Worm (Caenorhabditis elegans) whole organism, L1 larva: ENCODE measurements around the gene Y22D7AL.4.

Source experiments
- C16A3.4 ChIP-seq: fragments of 150-350 bp; optimal IDR thresholded peaks from 2 replicates; lab custom pipeline; 2014; ENCODE audit warnings: missing biosample characterization, missing genetic modification characterization
- C34B4.2 ChIP-seq: sonication (generic microtip); optimal IDR thresholded peaks from 2 replicates; lab custom pipeline; 2017; ENCODE audit warnings: mild to moderate bottlenecking, missing genetic modification characterization, missing compliant biosample characterization
- F16B12.6 ChIP-seq: fragments of 150-350 bp; optimal IDR thresholded peaks from 2 replicates; lab custom pipeline; 2014; ENCODE audit warnings: missing biosample characterization, missing genetic modification characterization
- Y116A8C.19 ChIP-seq: sonication (generic microtip); optimal IDR thresholded peaks from 2 replicates; lab custom pipeline; 2016; ENCODE audit warnings: missing compliant biosample characterization, missing genetic modification characterization, borderline replicate concordance
- ama-1 ChIP-seq: fragments of 150-350 bp; optimal IDR thresholded peaks from 2 replicates; lab custom pipeline; 2014
- blmp-1 ChIP-seq: fragments of 150-350 bp; optimal IDR thresholded peaks from 2 replicates; lab custom pipeline; 2014; ENCODE audit warnings: missing biosample characterization, missing genetic modification characterization
- ceh-8 ChIP-seq: fragments of 200-800 bp; sonication (Bioruptor generic); optimal IDR thresholded peaks from 2 replicates; lab custom pipeline; 2018; ENCODE audit warnings: mild to moderate bottlenecking, missing genetic modification characterization, moderate library complexity, missing compliant biosample characterization
- ceh-88 ChIP-seq: fragments of 200-800 bp; sonication (Bioruptor generic); IDR thresholded peaks from 2 replicates; pipeline ENCODE4 v1.3.6; 2022; ENCODE audit warnings: missing genetic modification characterization, missing compliant biosample characterization
- ces-1 ChIP-seq: fragments of 150-350 bp; optimal IDR thresholded peaks from 2 replicates; lab custom pipeline; 2014; ENCODE audit warnings: missing biosample characterization, missing genetic modification reagents, missing genetic modification characterization
- dpl-1 ChIP-seq, 3 experiments: fragments of 150-350 bp in 2 of 3; sonication (generic microtip) in 1 of 3; optimal IDR thresholded peaks; 2 replicates each; lab custom pipeline; 2014 to 2017; ENCODE audit warnings: missing biosample characterization in 3 of 3, missing genetic modification characterization in 3 of 3, missing genetic modification reagents in 3 of 3
- egl-13 ChIP-seq: sonication (generic microtip); optimal IDR thresholded peaks from 2 replicates; lab custom pipeline; 2016; ENCODE audit warnings: missing genotype, missing genetic modification reagents, missing genetic modification characterization, missing compliant biosample characterization
- elt-2 ChIP-seq: sonication (generic microtip); optimal IDR thresholded peaks from 2 replicates; lab custom pipeline; 2016; ENCODE audit warnings: missing genetic modification characterization, mild to moderate bottlenecking, inconsistent platforms, missing compliant biosample characterization, missing genetic modification reagents
- elt-3 ChIP-seq, 6 experiments: fragments of 150-350 bp in 1 of 6; sonication (generic microtip); optimal IDR thresholded peaks; 2 replicates each; lab custom pipeline; 2017 to 2018; ENCODE audit warnings: missing biosample characterization in 6 of 6, missing genetic modification characterization in 6 of 6, inconsistent platforms in 1 of 6
- ets-5 ChIP-seq: fragments of 200-800 bp; sonication (Bioruptor generic); IDR thresholded peaks from 2 replicates; pipeline ENCODE4 v1.3.6; 2022; ENCODE audit warnings: missing genetic modification characterization, missing compliant biosample characterization
- fkh-10 ChIP-seq: sonication (generic microtip); optimal IDR thresholded peaks from 2 replicates; lab custom pipeline; 2017; ENCODE audit warnings: missing biosample characterization, missing genetic modification reagents, missing genetic modification characterization
- fkh-4 ChIP-seq: sonication (generic microtip); optimal IDR thresholded peaks from 2 replicates; lab custom pipeline; 2016; ENCODE audit warnings: missing compliant biosample characterization, missing genetic modification characterization, borderline replicate concordance
- fkh-8 ChIP-seq: sonication (generic microtip); optimal IDR thresholded peaks from 2 replicates; lab custom pipeline; 2016; ENCODE audit warnings: mild to moderate bottlenecking, missing genetic modification characterization, missing compliant biosample characterization
- fos-1 ChIP-seq: fragments of 150-350 bp; optimal IDR thresholded peaks from 2 replicates; lab custom pipeline; 2014; ENCODE audit warnings: missing biosample characterization, missing genetic modification characterization
- grh-1 ChIP-seq: fragments of 200-800 bp; sonication (Bioruptor generic); IDR thresholded peaks from 2 replicates; pipeline ENCODE4 v1.3.6; 2022; ENCODE audit warnings: missing genetic modification reagents, missing genetic modification characterization, missing compliant biosample characterization
- hlh-17 ChIP-seq: fragments of 200-800 bp; sonication (Bioruptor generic); optimal IDR thresholded peaks from 2 replicates; lab custom pipeline; 2018; ENCODE audit warnings: missing genetic modification characterization, mild to moderate bottlenecking, missing compliant biosample characterization, moderate library complexity, borderline replicate concordance
- hlh-4 ChIP-seq: sonication (generic microtip); optimal IDR thresholded peaks from 2 replicates; lab custom pipeline; 2016; ENCODE audit warnings: mild to moderate bottlenecking, missing genetic modification characterization, missing compliant biosample characterization
- hpl-2 ChIP-seq: fragments of 150-350 bp; optimal IDR thresholded peaks from 2 replicates; lab custom pipeline; 2014; ENCODE audit warnings: missing biosample characterization, missing genetic modification reagents, missing genetic modification characterization
- irx-1 ChIP-seq: sonication (generic microtip); optimal IDR thresholded peaks from 2 replicates; lab custom pipeline; 2016; ENCODE audit warnings: missing genetic modification characterization, missing compliant biosample characterization
- jun-1 ChIP-seq: fragments of 150-350 bp; optimal IDR thresholded peaks from 2 replicates; lab custom pipeline; 2014; ENCODE audit warnings: missing biosample characterization, missing genetic modification reagents, missing genetic modification characterization
- lin-13 ChIP-seq: fragments of 150-350 bp; optimal IDR thresholded peaks from 2 replicates; lab custom pipeline; 2014; ENCODE audit warnings: missing biosample characterization, missing genetic modification reagents, missing genetic modification characterization
- lin-14 ChIP-seq: fragments of 200-800 bp; sonication (Bioruptor generic); optimal IDR thresholded peaks from 2 replicates; lab custom pipeline; 2018; ENCODE audit warnings: mild to moderate bottlenecking, missing genetic modification characterization, moderate library complexity, missing compliant biosample characterization
- lin-35 ChIP-seq, 2 experiments: fragments of 150-350 bp; optimal IDR thresholded peaks; 2 replicates each; lab custom pipeline; 2014; ENCODE audit warnings: missing biosample characterization in 2 of 2, missing genetic modification characterization in 2 of 2, missing genetic modification reagents in 2 of 2
- lin-39 ChIP-seq: fragments of 150-350 bp; optimal IDR thresholded peaks from 2 replicates; lab custom pipeline; 2014; ENCODE audit warnings: missing biosample characterization, missing genetic modification reagents, missing genetic modification characterization
- lir-3 ChIP-seq: sonication (generic microtip); optimal IDR thresholded peaks from 2 replicates; lab custom pipeline; 2016; ENCODE audit warnings: mild to moderate bottlenecking, missing genetic modification characterization, moderate library complexity, missing compliant biosample characterization; ENCODE audit not compliant: poor library complexity
- lsy-2 ChIP-seq, 2 experiments: fragments of 150-350 bp; optimal IDR thresholded peaks; 2 replicates each; lab custom pipeline; 2014; ENCODE audit warnings: missing biosample characterization in 2 of 2, missing genetic modification characterization in 2 of 2
- mdl-1 ChIP-seq, 2 experiments: fragments of 150-350 bp; optimal IDR thresholded peaks; 2 replicates each; lab custom pipeline; 2014 to 2017; ENCODE audit warnings: missing biosample characterization in 2 of 2, missing genetic modification characterization in 2 of 2, inconsistent platforms in 1 of 2
- mef-2 ChIP-seq: fragments of 150-350 bp; optimal IDR thresholded peaks from 2 replicates; lab custom pipeline; 2014; ENCODE audit warnings: missing biosample characterization, missing genetic modification characterization
- nhr-20 ChIP-seq: sonication (generic microtip); optimal IDR thresholded peaks from 2 replicates; lab custom pipeline; 2016; ENCODE audit warnings: mild to moderate bottlenecking, missing genetic modification characterization, missing compliant biosample characterization
- nhr-77 ChIP-seq: fragments of 150-350 bp; optimal IDR thresholded peaks from 2 replicates; lab custom pipeline; 2014; ENCODE audit warnings: missing biosample characterization, missing genetic modification characterization
- nhr-85 ChIP-seq: sonication (generic microtip); peaks from one replicate; lab custom pipeline; 2016; ENCODE audit warnings: missing genetic modification characterization, inconsistent platforms, missing compliant biosample characterization
- pax-3 ChIP-seq: fragments of 200-800 bp; sonication (Bioruptor generic); optimal IDR thresholded peaks from 2 replicates; lab custom pipeline; 2018; ENCODE audit warnings: mild to moderate bottlenecking, missing genetic modification characterization, moderate library complexity, missing compliant biosample characterization
- skn-1 ChIP-seq: fragments of 150-350 bp; optimal IDR thresholded peaks from 2 replicates; lab custom pipeline; 2014; ENCODE audit warnings: missing biosample characterization, missing genetic modification characterization
- snpc-4 ChIP-seq: fragments of 150-350 bp; optimal IDR thresholded peaks from 2 replicates; lab custom pipeline; 2014; ENCODE audit warnings: missing biosample characterization, missing genetic modification characterization
- snu-23 ChIP-seq: sonication (generic microtip); optimal IDR thresholded peaks from 2 replicates; lab custom pipeline; 2016; ENCODE audit warnings: missing genetic modification characterization, missing compliant biosample characterization
- sox-4 ChIP-seq: sonication (generic microtip); optimal IDR thresholded peaks from 2 replicates; lab custom pipeline; 2016; ENCODE audit warnings: missing genetic modification characterization, missing compliant biosample characterization
- sup-37 ChIP-seq: fragments of 200-800 bp; sonication (Bioruptor generic); optimal IDR thresholded peaks from 2 replicates; lab custom pipeline; 2018; ENCODE audit warnings: mild to moderate bottlenecking, missing genetic modification characterization, missing compliant biosample characterization
- swsn-7 ChIP-seq: sonication (generic microtip); optimal IDR thresholded peaks from 2 replicates; lab custom pipeline; 2016; ENCODE audit warnings: missing genetic modification characterization, missing compliant biosample characterization
- tbx-2 ChIP-seq: sonication (generic microtip); optimal IDR thresholded peaks from 2 replicates; lab custom pipeline; 2016; ENCODE audit warnings: missing genetic modification characterization, missing compliant biosample characterization
- unc-130 ChIP-seq: fragments of 150-350 bp; optimal IDR thresholded peaks from 2 replicates; lab custom pipeline; 2017; ENCODE audit warnings: missing biosample characterization, missing genetic modification characterization, inconsistent platforms
- unc-62 ChIP-seq: fragments of 150-350 bp; optimal IDR thresholded peaks from 2 replicates; lab custom pipeline; 2014; ENCODE audit warnings: missing biosample characterization, missing genetic modification reagents, missing genetic modification characterization
- unc-86 ChIP-seq: sonication (generic microtip); optimal IDR thresholded peaks from 2 replicates; lab custom pipeline; 2016; ENCODE audit warnings: missing genetic modification characterization, missing compliant biosample characterization
- unc-98 ChIP-seq: fragments of 200-800 bp; sonication (Bioruptor generic); IDR thresholded peaks from 2 replicates; pipeline ENCODE4 v1.3.6; 2022; ENCODE audit warnings: missing genetic modification characterization, missing compliant biosample characterization
- xbp-1 ChIP-seq: sonication (generic microtip); optimal IDR thresholded peaks from 2 replicates; lab custom pipeline; 2016; ENCODE audit warnings: missing genetic modification characterization, missing compliant biosample characterization
- zag-1 ChIP-seq: fragments of 150-350 bp; optimal IDR thresholded peaks from 2 replicates; lab custom pipeline; 2014; ENCODE audit warnings: missing biosample characterization, missing genetic modification characterization
- zip-4 ChIP-seq: fragments of 200-800 bp; sonication (Bioruptor generic); optimal IDR thresholded peaks from 2 replicates; lab custom pipeline; 2018; ENCODE audit warnings: mild to moderate bottlenecking, missing genetic modification characterization, moderate library complexity, missing compliant biosample characterization
- ztf-11 ChIP-seq, 2 experiments: sonication (generic microtip); optimal IDR thresholded peaks; 2 replicates each; lab custom pipeline; 2016 to 2017; ENCODE audit warnings: missing genetic modification characterization in 2 of 2, missing biosample characterization in 1 of 2, missing compliant biosample characterization in 1 of 2
- ztf-4 ChIP-seq: fragments of 150-350 bp; optimal IDR thresholded peaks from 2 replicates; lab custom pipeline; 2014; ENCODE audit warnings: missing biosample characterization, missing genetic modification characterization

Y22D7AL.4 gene

DNA sequence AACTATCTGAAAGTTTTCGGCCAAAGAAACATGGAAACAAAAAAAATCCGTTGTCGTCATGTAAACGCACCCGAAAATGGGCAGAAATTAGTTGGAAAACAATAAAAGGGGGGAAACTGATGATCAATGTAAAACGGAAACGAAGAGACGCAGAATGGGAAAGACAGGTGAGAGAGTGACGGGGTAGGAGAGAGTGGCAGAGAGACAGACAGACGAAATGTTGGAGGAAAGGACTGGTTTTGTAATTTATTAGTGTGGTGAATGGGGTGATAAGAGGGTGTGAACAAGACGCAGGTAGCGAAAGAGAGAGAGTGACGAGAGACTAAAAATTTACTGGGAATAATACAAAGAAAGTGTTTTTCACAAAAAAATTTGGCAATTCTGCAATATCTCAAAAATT is 54.6 kb downstream of the Y22D7AL.4 start (continued):
- TF ChIP-seq unc-62 (no peak), ceh-8 (GFP tag; lab: Kevin White, UChicago) (no peak), hpl-2 (GFP tag; lab: Kevin White, UChicago) (peak; percentile 22), zag-1 (tag; lab: Kevin White, UChicago) (no peak), elt-3 (tag; optimal IDR thresholded peaks at IDR 0.05; lab: Kevin White, UChicago) (peak in 4 of 6 experiments; percentile 59 to 98 (median 88)), irx-1 (tag; lab: Kevin White, UChicago) (peak; percentile 52), lin-35 (GFP tag; optimal IDR thresholded peaks at IDR 0.05; lab: Kevin White, UChicago) (peak; percentile 23 to 86), hlh-17 (no peak), Y116A8C.19 (tag; lab: Kevin White, UChicago) (no peak), sup-37 (GFP tag; lab: Kevin White, UChicago) (no peak), grh-1 (peak; percentile 98), unc-130 (tag; lab: Kevin White, UChicago) (peak; percentile 95), ama-1 (no peak), jun-1 (tag; lab: Kevin White, UChicago) (peak; percentile 74), egl-13 (tag; lab: Kevin White, UChicago) (peak; percentile 53), lin-13 (GFP tag; lab: Kevin White, UChicago) (peak; percentile 75), ces-1 (no peak), lin-39 (tag; lab: Kevin White, UChicago) (peak; percentile 76), fkh-10 (GFP tag; lab: Kevin White, UChicago) (no peak), unc-98 (no peak; the same call in 1 of the 2 replicates), xbp-1 (peak; percentile 50), nhr-85 (tag; lab: Kevin White, UChicago) (peak; percentile 99), sox-4 (tag; lab: Kevin White, UChicago) (no peak), mef-2 (tag; lab: Kevin White, UChicago) (no peak), blmp-1 (tag; lab: Kevin White, UChicago) (peak; percentile 78), nhr-77 (no peak), hlh-4 (tag; lab: Kevin White, UChicago) (no peak), ceh-88 (GFP tag; lab: Robert Waterston, UW) (no peak), lir-3 (tag; lab: Kevin White, UChicago) (no peak), elt-2 (tag; lab: Kevin White, UChicago) (peak; percentile 90), F16B12.6 (tag; lab: Kevin White, UChicago) (no peak)

DNA sequence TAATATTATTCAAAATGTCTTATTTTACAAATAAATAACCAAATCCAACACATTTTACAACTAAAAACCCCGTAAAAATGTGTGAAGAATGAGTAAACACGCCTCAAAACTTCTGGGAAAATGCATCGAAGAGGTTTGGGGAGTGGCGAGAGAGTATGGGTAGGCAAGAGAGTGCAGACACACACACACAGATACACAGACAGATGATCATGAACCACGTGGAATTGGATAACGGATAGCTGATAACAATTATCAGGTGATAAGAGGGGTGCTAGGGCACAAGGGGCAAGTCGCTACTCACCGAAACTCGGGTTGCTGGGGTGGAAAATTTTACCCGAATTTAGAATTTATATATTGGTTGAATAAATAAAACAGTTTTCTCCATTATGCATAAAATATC is 55.8 kb downstream of the Y22D7AL.4 start:
- TF ChIP-seq skn-1 (tag; lab: Kevin White, UChicago): peak; percentile 26
- peak; percentile 28 for TF ChIP-seq swsn-7 (tag; lab: Kevin White, UChicago)
- TF ChIP-seq ztf-4 (tag; lab: Kevin White, UChicago): peak; percentile 19
- TF ChIP-seq elt-3 (tag; optimal IDR thresholded peaks at IDR 0.05; lab: Kevin White, UChicago): peak in 2 of 6 experiments; percentile 63 to 79
- TF ChIP-seq lin-35 (GFP tag; optimal IDR thresholded peaks at IDR 0.05; lab: Kevin White, UChicago): peak in 1 of 2 experiments; percentile 44
- no peak for TF ChIP-seq zip-4
- TF ChIP-seq grh-1: no peak
- TF ChIP-seq fkh-4: no peak
- no peak for TF ChIP-seq ets-5
- peak; percentile 7 to 23 (median 22) for TF ChIP-seq dpl-1 (GFP tag; optimal IDR thresholded peaks at IDR 0.05; lab: Kevin White, UChicago)
- no peak for TF ChIP-seq pax-3 (tag; lab: Kevin White, UChicago)
- no peak for TF ChIP-seq ztf-11 (tag; optimal IDR thresholded peaks at IDR 0.05; lab: Kevin White, UChicago)
- no peak for TF ChIP-seq egl-13 (tag; lab: Kevin White, UChicago)
- peak in 1 of 2 experiments; percentile 41 for TF ChIP-seq lsy-2 (tag; optimal IDR thresholded peaks at IDR 0.05; lab: Kevin White, UChicago)
- peak in 1 of 2 experiments; percentile 94 for TF ChIP-seq mdl-1 (tag; optimal IDR thresholded peaks at IDR 0.05; lab: Kevin White, UChicago)
- no peak for TF ChIP-seq xbp-1
- TF ChIP-seq snu-23 (GFP tag; lab: Kevin White, UChicago): no peak
- peak; percentile 60 for TF ChIP-seq fkh-8 (tag; lab: Kevin White, UChicago)
- TF ChIP-seq nhr-20 (tag; lab: Kevin White, UChicago): peak; percentile 72
- peak; percentile 4 for TF ChIP-seq blmp-1 (tag; lab: Kevin White, UChicago)
- no peak for TF ChIP-seq fos-1 (tag; lab: Kevin White, UChicago)
- TF ChIP-seq C16A3.4: no peak
- TF ChIP-seq lin-39 (tag; lab: Kevin White, UChicago): no peak
- no peak for TF ChIP-seq C34B4.2 (tag; lab: Kevin White, UChicago)
- no peak for TF ChIP-seq snpc-4
- no peak for TF ChIP-seq unc-86 (tag; lab: Kevin White, UChicago)
- TF ChIP-seq tbx-2 (tag; lab: Kevin White, UChicago): peak; percentile 45
- TF ChIP-seq lin-14 (GFP tag; lab: Kevin White, UChicago): peak; percentile 84
